Worm (Caenorhabditis elegans) whole organism, L4 larva: Measurements from ENCODE around the gene btb-12.

Source experiments
- aly-2 ChIP-seq: sonication (generic microtip); optimal IDR thresholded peaks from 2 replicates; lab custom pipeline; 2018; ENCODE audit warnings: missing biosample characterization, missing genetic modification characterization
- ceh-62 ChIP-seq: sonication (generic microtip); optimal IDR thresholded peaks from 2 replicates; lab custom pipeline; 2017; ENCODE audit warnings: missing biosample characterization, missing genetic modification characterization
- ces-1 ChIP-seq: fragments of 150-350 bp; sonication (generic microtip); optimal IDR thresholded peaks from 4 replicates; lab custom pipeline; 2014; ENCODE audit warnings: missing biosample characterization, missing genetic modification reagents, missing genetic modification characterization
- fos-1 ChIP-seq: fragments of 150-350 bp; optimal IDR thresholded peaks from 2 replicates; lab custom pipeline; 2014; ENCODE audit warnings: missing biosample characterization, missing genetic modification characterization
- hlh-30 ChIP-seq: sonication (generic microtip); optimal IDR thresholded peaks from 2 replicates; lab custom pipeline; 2017; ENCODE audit warnings: antibody characterized with exemption, mild to moderate bottlenecking, missing genetic modification characterization, missing compliant biosample characterization; ENCODE audit not compliant: insufficient read depth
- lin-13 ChIP-seq: fragments of 150-350 bp; optimal IDR thresholded peaks from 2 replicates; lab custom pipeline; 2014; ENCODE audit warnings: missing biosample characterization, missing genetic modification reagents, missing genetic modification characterization
- mdl-1 ChIP-seq, 2 experiments: fragments of 150-350 bp in 1 of 2; sonication (generic microtip) in 1 of 2; optimal IDR thresholded peaks; 2 replicates each; lab custom pipeline; 2014 to 2017; ENCODE audit warnings: missing biosample characterization in 2 of 2, missing genetic modification characterization in 2 of 2
- nhr-10 ChIP-seq: fragments of 150-350 bp; optimal IDR thresholded peaks from 2 replicates; lab custom pipeline; 2014; ENCODE audit warnings: missing biosample characterization, missing genetic modification characterization
- nhr-11 ChIP-seq: fragments of 150-350 bp; optimal IDR thresholded peaks from 2 replicates; lab custom pipeline; 2014; ENCODE audit warnings: missing biosample characterization, missing genetic modification characterization
- nhr-77 ChIP-seq: fragments of 150-350 bp; optimal IDR thresholded peaks from 2 replicates; lab custom pipeline; 2014; ENCODE audit warnings: missing biosample characterization, missing genetic modification characterization
- pha-4 ChIP-seq, 2 experiments: fragments of 150-350 bp in 1 of 2; fragments of 200-800 bp in 1 of 2; sonication (Bioruptor generic) in 1 of 2; IDR thresholded peaks in 1 of 2; optimal IDR thresholded peaks in 1 of 2; 2 replicates each; pipeline versions ENCODE4 v1.3.6 to Lab custom; 2014 to 2022; ENCODE audit warnings: missing genetic modification characterization in 2 of 2, missing genetic modification reagents in 2 of 2, missing biosample characterization in 1 of 2, missing compliant biosample characterization in 1 of 2
- pqm-1 ChIP-seq: sonication (generic microtip); optimal IDR thresholded peaks from 2 replicates; lab custom pipeline; 2017; ENCODE audit warnings: missing biosample characterization, missing genetic modification characterization
- unc-62 ChIP-seq, 3 experiments: fragments of 150-350 bp in 1 of 3; sonication (generic microtip); optimal IDR thresholded peaks in 2 of 3; peaks in 1 of 3; 1 replicate in 1 of 3; 2 replicates in 2 of 3; lab custom pipeline; 2014 to 2017; ENCODE audit warnings: missing biosample characterization in 3 of 3, missing genetic modification characterization in 3 of 3, missing genetic modification reagents in 3 of 3, missing genotype in 1 of 3
- zfp-3 ChIP-seq: fragments of 200-800 bp; sonication (Bioruptor generic); conservative IDR thresholded peaks from 2 replicates; pipeline ENCODE4 v1.3.6; 2022; ENCODE audit warnings: missing genetic modification reagents, missing genetic modification characterization, missing compliant biosample characterization

ce11 chrII:1703363-1703762 is 48.3 kb downstream of the btb-12 start, which contains the start of gene fbxb-47:
- TF ChIP-seq fos-1 (tag; lab: Kevin White, UChicago) (no peak), ces-1 (GFP tag; lab: Kevin White, UChicago) (no peak), pha-4 (GFP tag; IDR thresholded peaks at IDR 0.05; lab: Robert Waterston, UW) (no peak), pha-4 (tag; optimal IDR thresholded peaks at IDR 0.05; lab: Kevin White, UChicago) (no peak), ceh-62 (no peak), nhr-77 (no peak), lin-13 (GFP tag; lab: Kevin White, UChicago) (no peak), nhr-10 (tag; lab: Kevin White, UChicago) (no peak), hlh-30 (tag; lab: Kevin White, UChicago) (no peak), pqm-1 (tag; lab: Kevin White, UChicago) (no peak), nhr-11 (tag; lab: Kevin White, UChicago) (no peak), unc-62 (GFP tag; optimal IDR thresholded peaks at IDR 0.05 in 1 of 2; lab: Kevin White, UChicago) (no peak), unc-62 (tag; optimal IDR thresholded peaks at IDR 0.05; lab: Kevin White, UChicago) (no peak), aly-2 (tag; lab: Kevin White, UChicago) (no peak), zfp-3 (GFP tag; lab: Robert Waterston, UW) (no peak), mdl-1 (tag; optimal IDR thresholded peaks at IDR 0.05; lab: Kevin White, UChicago) (no peak)
